Fruit fly (Drosophila melanogaster): Measurements from ENCODE around the gene CG33341.

The CG33341 gene

DNA sequence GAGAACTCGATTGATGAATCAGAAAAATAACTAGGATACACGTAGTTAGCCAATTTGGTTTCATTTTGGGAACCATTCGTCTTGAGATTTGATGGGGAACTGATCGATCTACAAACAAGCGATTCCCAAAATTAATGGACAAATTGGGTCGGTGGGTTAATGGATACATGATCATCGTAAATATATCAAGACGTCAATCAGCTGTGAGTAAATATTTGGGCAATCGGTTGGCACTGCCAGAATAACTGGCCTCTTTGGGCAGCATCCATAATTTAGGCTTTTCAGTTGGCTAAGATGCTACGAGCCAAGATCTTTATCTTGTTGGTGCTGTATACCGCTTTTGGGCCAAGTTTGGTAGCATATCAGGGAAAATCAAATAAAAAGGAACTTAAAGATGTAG is at the start of gene CG33341, which contains the start of gene CG42812:
TSS of gene CG33341 (plus strand) at position 295 of the 400 bp plus-strand sequence.
TSS of gene CG42812 (minus strand) at position 101 of the 400 bp plus-strand sequence.
- TF ChIP-seq CG17801 (GFP tag; optimal IDR thresholded peaks at IDR 0.05; ENCODE audit: partially characterized antibody), result no peak

DNA sequence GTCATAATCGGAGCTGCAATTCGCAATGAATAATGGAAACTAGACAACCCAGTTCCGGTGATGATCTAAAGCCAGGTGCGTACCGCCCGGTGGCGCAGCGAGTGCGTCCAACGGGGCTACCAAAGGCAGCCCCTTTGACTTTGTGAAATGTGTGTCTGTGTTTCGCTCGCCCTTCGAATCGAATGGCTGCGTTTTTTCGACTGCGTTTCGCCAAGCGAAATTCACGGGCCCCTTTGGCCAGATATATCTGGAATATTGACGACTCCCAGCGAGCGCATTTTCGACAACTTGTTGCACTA is 49.1 kb upstream of the CG33341 start:
- TF ChIP-seq CG17801 (GFP tag; optimal IDR thresholded peaks at IDR 0.05; ENCODE audit: partially characterized antibody), result no peak

DNA sequence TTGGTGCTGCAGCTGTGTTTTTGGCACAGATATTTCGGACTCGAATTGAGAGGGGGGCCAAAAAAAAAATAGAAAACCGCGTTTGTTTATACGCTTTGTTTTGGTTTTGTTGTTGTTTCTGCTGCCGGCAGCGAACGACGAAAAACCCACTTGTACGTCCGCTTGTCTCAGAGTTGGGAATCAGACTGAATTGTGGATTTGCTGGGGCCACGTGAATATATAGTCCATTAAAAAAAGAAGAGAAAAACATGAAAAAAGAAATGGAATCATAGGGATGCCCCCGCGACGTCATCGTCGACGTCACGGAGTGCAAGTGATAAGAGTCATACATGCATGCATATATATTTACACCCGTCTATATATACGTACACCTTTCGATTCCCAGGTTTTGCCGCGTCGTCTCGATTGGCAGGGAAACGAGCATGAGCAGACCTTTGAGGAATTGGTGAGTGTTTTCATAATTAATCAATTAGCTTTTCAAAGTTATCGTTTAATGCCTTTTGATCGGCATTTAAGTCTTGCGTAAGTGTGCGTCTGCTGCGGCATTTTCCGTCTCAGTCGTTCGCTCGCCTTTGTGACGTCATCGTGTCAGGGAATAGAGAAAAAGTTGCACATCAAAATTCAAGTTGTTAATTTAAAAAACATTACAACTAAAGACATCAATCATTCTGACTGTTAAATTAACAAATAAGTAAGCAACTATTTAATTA is 48.4 kb upstream of the CG33341 start:
- no peak for TF ChIP-seq CG17801 (GFP tag; optimal IDR thresholded peaks at IDR 0.05; ENCODE audit: partially characterized antibody)

DNA sequence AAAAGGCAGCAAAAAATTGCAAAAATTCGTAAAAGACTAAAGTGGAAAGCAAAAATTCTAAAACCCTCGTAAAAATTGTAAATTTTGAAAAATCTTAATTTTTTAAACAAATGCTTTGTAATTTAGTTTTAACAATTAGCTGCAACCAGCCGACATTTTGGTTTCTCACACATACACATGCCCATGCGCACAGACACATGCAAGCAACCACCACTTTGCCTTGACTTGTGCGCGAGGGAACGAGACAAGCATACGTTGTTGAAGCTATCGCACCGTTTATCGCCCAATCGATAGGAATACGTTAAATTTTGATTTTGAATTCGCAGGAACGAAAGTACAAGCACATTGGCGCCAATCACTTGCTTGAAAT is 47.8 kb upstream of the CG33341 start:
- peak; percentile 8 for TF ChIP-seq CG17801 (GFP tag; optimal IDR thresholded peaks at IDR 0.05; ENCODE audit: partially characterized antibody)

DNA sequence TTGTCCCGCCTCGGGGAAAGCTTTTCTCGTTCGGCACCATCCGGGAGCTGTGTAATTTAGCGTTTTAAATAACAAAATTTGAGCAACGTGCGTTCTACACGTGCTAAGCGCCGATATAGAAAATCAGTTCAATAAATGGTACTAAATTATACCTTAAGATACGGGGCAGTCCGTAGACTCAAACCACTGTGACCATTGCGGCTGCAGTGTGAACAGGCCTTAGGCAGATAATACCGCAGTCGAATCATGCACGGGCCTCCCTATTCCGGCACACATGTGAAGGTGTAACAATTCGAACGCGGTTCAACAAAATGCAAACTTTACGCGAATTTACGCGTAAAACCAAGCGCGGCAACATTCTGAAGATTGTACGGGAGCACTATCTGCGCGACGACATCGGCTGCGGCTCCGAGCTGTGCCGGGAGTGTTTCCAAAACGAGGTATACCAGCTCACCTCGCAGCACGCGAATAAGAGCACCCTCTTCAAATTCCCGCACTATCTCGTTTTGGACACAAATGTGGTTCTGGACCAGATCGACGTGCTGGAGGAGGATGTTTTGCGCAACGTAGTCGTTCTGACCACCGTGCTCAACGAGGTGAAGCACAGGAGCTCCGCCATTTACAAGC is 34.9 kb upstream of the CG33341 start, which contains the start of the genes Rrp5 and Dis3:
TSS of gene Rrp5 (minus strand) at position 135 of the 627 bp plus-strand sequence.
TSS of gene Dis3 (plus strand) at position 252 of the 627 bp plus-strand sequence.
- no peak for TF ChIP-seq CG17801 (GFP tag; optimal IDR thresholded peaks at IDR 0.05; ENCODE audit: partially characterized antibody)

DNA sequence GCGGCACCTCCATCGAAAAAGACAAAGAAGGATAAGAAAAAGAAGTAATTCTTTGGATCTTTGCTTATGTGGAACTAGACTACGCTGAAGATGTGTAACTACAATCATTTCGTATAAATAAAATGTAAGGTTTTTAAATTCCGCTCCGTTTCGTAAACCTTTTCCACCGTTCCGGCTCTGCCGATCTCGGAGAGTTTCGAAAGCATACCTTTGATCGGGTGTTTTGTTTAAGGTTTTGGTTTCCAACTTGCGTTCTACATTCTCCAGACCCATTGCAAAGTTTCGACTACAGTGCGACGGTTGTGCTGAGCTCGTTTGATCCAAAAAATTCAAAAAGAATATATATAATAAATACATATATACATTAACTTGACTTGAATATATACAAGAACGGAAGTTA is 31.5 kb upstream of the CG33341 start, which contains the start of gene CG6432:
TSS of gene CG6432 (plus strand) at position 301 of the 400 bp plus-strand sequence.
- no peak for TF ChIP-seq CG17801 (GFP tag; optimal IDR thresholded peaks at IDR 0.05; ENCODE audit: partially characterized antibody)

DNA sequence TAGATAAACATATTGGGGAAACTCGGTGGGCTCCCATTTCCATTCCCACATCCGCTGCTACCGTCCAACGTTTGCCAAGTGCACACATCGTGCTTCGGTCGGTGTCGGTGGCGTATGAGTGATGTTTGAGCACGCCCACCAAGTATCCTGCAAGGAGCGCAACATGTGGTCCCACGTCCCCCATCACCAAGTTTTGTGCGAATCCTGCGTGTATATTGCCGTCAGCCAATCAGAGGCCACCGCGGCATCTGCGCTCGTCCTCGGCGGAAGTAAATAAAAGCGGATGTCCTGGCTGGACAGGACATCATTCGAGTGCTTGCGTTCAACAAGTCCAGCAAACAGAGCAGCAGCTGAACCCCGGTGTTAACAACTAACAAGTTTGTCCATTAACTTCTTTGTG is 26.9 kb upstream of the CG33341 start, which contains the start of gene Ms:
TSS of gene Ms (plus strand) at position 301 of the 400 bp plus-strand sequence.
- TF ChIP-seq CG17801 (GFP tag; optimal IDR thresholded peaks at IDR 0.05; ENCODE audit: partially characterized antibody), result no peak

DNA sequence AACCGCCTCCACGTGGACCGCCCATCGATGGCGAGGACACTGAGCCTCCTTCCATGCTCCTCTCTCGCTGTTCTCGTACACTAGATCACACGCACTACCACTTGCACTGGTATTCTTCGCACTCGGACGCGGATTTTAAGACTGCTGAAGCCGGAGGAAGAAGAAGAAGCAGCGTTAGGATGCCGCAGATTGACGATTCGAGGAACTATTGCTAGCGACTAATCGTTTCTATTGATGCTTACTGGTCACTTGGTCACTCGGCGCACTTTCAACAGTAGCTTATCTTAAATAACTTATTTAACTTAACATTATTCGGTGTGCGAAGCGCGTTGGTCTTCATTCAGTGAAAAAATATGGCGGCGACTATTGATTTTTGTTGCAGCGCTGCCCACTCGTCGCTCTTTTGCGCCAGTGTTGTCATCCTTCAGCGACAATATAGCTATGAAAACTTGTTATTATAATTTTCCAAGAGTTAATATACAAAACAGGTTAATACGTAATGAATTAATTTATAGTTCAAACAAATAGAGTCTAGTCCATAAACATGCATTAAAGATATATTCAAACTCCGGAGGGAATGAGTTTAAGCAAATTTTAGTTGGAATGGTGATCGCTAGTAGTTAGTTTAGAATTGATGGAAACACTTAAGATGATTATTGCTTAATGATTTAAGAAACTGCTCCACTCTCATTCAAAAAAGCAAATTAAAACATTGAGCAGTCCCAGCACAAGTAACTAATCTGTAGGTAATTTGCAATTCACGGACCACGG is 19.6 kb upstream of the CG33341 start, which contains the start of the genes CG5746 and CG6454:
TSS of gene CG5746 (minus strand) at position 372 of the 771 bp plus-strand sequence.
TSS of gene CG6454 (plus strand) at position 763 of the 771 bp plus-strand sequence.
- TF ChIP-seq CG17801 (GFP tag; optimal IDR thresholded peaks at IDR 0.05; ENCODE audit: partially characterized antibody), result peak; percentile 28

DNA sequence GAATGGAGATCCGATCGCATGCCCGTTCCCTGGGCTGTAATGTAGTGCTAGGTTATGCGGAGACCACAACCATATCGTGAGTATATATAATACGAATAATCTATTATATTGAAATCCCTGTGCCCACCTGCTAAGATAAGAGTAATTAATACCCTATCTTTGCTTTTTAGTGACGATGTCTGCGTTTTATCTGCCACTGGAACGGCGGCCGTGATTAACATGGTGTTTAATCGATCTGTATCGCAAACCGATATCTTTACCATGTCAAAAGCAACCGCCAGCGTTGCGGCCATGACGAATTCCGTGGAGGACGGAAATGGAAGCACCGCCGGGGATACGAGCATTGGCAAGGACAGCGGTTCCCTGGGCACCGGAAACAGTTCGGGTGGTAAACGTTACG is 14.7 kb upstream of the CG33341 start:
- TF ChIP-seq CG17801 (GFP tag; optimal IDR thresholded peaks at IDR 0.05; ENCODE audit: partially characterized antibody), result no peak

DNA sequence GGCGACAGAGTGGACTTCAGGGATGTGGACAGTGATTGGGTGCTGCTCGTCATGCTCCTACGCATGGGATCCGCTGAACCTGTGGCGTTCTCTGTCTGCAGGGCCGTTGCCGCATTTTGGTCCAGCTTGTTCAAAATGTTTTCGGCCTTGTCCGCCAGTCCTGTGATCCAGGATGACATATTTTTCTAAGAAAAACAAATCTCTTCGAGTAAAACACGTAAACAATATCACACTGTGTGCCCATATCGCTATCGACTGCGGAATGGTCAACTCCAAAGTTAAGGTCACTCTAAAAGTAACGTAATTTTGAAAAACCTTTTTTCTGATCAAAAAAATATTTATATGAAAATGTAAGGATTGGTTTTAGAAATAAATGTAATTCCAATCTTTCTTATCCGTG is 10.5 kb upstream of the CG33341 start, which contains the start of gene Golgin84:
TSS of gene Golgin84 (minus strand) at position 241 of the 400 bp plus-strand sequence.
- no peak for TF ChIP-seq CG17801 (GFP tag; optimal IDR thresholded peaks at IDR 0.05; ENCODE audit: partially characterized antibody)

DNA sequence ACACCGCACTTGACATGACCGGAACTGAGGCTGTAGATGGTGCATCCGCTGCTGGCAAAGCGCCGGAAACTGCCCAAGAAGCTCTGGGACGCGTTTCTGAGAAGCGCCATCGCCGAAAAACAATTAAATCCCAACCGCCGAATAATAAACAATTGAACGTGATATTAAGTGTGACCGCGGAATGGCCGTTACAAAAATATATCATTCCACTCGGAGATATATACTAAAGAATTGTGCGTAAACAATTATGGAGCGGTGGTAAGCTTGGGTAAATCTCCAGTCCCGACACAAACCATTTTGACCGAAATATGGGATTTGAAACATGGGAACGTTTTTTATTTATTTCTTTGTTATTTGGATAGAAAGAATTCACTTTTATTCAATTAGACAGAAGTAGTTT is 8.2 kb upstream of the CG33341 start, which contains the start of gene CG18528:
TSS of gene CG18528 (minus strand) at position 188 of the 400 bp plus-strand sequence.
- no peak for TF ChIP-seq CG17801 (GFP tag; optimal IDR thresholded peaks at IDR 0.05; ENCODE audit: partially characterized antibody)

DNA sequence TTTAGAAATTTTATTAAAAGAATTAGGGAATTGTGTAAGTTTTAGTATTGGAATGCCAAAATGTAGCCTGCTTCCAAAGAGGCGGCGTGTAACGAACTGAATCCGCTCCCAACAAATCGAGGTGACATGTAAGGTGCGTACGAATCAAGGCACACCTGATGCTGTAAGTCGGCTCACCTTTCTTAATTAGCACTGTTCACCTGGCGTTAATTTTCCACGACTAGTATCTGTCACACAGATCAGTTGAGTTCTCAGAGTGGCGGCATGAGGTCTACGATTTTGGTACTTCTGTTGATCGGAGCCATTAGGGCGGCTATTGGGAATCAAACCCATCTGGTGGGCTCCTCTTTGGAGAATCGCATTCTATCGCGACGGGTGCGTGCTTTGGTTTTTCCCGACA is 6.6 kb upstream of the CG33341 start, which contains the start of the genes CG5762 and CG33339:
TSS of gene CG5762 (minus strand) at position 101 of the 400 bp plus-strand sequence.
TSS of gene CG33339 (plus strand) at position 265 of the 400 bp plus-strand sequence.
- TF ChIP-seq CG17801 (GFP tag; optimal IDR thresholded peaks at IDR 0.05; ENCODE audit: partially characterized antibody), result no peak

DNA sequence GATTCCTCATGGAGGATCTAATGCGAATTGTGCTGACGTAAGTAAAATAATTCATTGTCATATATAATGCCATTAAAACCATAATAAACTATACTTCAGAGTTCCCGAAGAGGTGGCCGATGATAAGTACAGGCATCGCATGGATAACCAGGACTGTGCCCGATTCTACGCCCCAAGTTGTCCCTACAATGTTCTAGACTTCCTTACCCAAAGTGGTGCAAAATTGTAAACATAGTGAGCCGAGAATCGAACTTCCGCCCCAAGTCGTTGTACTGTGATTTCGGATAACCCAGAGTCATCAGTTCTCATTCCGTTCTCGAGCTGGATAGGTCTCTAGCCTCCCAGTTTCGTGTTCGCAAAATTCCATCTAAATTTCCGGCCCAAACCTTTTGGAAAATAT is 5.3 kb upstream of the CG33341 start, which contains the start of gene CG33340:
TSS of gene CG33340 (plus strand) at position 301 of the 400 bp plus-strand sequence.
- no peak for TF ChIP-seq CG17801 (GFP tag; optimal IDR thresholded peaks at IDR 0.05; ENCODE audit: partially characterized antibody)

DNA sequence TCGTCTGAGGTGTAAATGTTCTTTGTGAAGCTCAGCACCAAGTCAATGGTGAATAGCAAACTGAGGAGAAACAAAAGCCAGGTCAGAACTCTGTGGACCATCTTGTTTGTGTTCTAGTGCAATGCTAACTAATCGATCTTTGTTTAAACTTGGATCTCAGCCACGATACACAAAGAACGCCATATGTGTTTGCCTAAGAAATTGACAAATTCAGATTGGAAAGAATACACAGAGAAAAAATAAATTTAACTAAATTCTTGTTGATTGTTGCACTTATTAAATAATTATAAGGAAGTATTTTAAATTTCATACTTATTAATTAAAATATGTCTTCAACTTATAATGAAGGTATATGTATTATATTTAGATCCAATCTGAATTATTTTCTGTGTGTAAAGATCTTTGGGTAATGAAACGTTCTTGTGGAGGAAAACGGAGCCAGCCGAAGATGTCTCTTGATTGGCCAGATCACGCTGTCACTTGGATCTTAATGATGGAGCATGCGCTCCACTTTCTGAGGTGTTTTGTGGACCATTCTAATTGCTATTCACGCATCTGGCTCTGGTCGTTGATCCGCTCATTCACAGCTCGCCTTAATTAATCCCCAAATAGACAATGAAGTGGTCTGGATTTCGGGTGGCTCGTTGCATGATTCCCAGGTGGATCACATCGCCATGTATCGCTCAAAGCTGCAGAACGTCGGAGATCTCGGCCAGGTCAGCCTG is 3.1 kb upstream of the CG33341 start, which contains the start of the genes CG17784 and CG13613:
TSS of gene CG17784 (minus strand) at position 101 of the 725 bp plus-strand sequence.
TSS of gene CG13613 (plus strand) at position 675 of the 725 bp plus-strand sequence.
- TF ChIP-seq CG17801 (GFP tag; optimal IDR thresholded peaks at IDR 0.05; ENCODE audit: partially characterized antibody), result no peak

All from ovary, adult (tissue).